Worm (Caenorhabditis elegans) whole organism, late embryonic: ENCODE measurements around the gene pro-2.

Experiments used
- C08G9.2 ChIP-seq: sonication (generic microtip); optimal IDR thresholded peaks from 2 replicates; lab custom pipeline; 2016; ENCODE audit warnings: mild to moderate bottlenecking, missing genetic modification characterization, moderate library complexity, missing compliant biosample characterization
- K02D7.2 ChIP-seq: sonication (generic microtip); optimal IDR thresholded peaks from 2 replicates; lab custom pipeline; 2017; ENCODE audit warnings: mild to moderate bottlenecking, missing genetic modification characterization, missing compliant biosample characterization
- Y22D7AL.16 ChIP-seq: sonication (generic microtip); optimal IDR thresholded peaks from 2 replicates; lab custom pipeline; 2016; ENCODE audit warnings: missing genetic modification characterization, missing compliant biosample characterization
- ahr-1 ChIP-seq: sonication (generic microtip); optimal IDR thresholded peaks from 2 replicates; lab custom pipeline; 2016; ENCODE audit warnings: missing genetic modification characterization, missing compliant biosample characterization
- ceh-18 ChIP-seq: sonication (generic microtip); optimal IDR thresholded peaks from 2 replicates; lab custom pipeline; 2016; ENCODE audit warnings: missing genetic modification characterization, missing compliant biosample characterization
- ceh-19 ChIP-seq: fragments of 200-800 bp; sonication (Bioruptor generic); optimal IDR thresholded peaks from 2 replicates; lab custom pipeline; 2018; ENCODE audit warnings: mild to moderate bottlenecking, missing genetic modification characterization, missing compliant biosample characterization
- ceh-2 ChIP-seq: sonication (generic microtip); optimal IDR thresholded peaks from 2 replicates; lab custom pipeline; 2016; ENCODE audit warnings: missing genotype, missing genetic modification characterization, missing compliant biosample characterization
- ceh-22 ChIP-seq: sonication (generic microtip); optimal IDR thresholded peaks from 2 replicates; lab custom pipeline; 2017; ENCODE audit warnings: missing biosample characterization, missing genetic modification characterization
- ceh-30 ChIP-seq: fragments of 150-350 bp; optimal IDR thresholded peaks from 2 replicates; lab custom pipeline; 2014; ENCODE audit warnings: missing biosample characterization, missing genetic modification characterization
- ceh-31 ChIP-seq: sonication (generic microtip); optimal IDR thresholded peaks from 2 replicates; lab custom pipeline; 2016; ENCODE audit warnings: missing genetic modification characterization, missing compliant biosample characterization
- ceh-6 ChIP-seq: fragments of 200-800 bp; sonication (Bioruptor generic); optimal IDR thresholded peaks from 2 replicates; lab custom pipeline; 2018; ENCODE audit warnings: mild to moderate bottlenecking, missing genetic modification characterization, missing compliant biosample characterization
- ceh-9 ChIP-seq: sonication (generic microtip); optimal IDR thresholded peaks from 2 replicates; lab custom pipeline; 2016; ENCODE audit warnings: mild to moderate bottlenecking, missing genetic modification characterization, inconsistent platforms, missing compliant biosample characterization
- che-1 ChIP-seq: sonication (generic microtip); optimal IDR thresholded peaks from 2 replicates; lab custom pipeline; 2016; ENCODE audit warnings: mild to moderate bottlenecking, missing genetic modification characterization, missing compliant biosample characterization
- dmd-4 ChIP-seq: sonication (generic microtip); optimal IDR thresholded peaks from 2 replicates; lab custom pipeline; 2016; ENCODE audit warnings: borderline replicate concordance, missing genetic modification characterization, missing compliant biosample characterization
- dve-1 ChIP-seq: sonication (generic microtip); optimal IDR thresholded peaks from 2 replicates; lab custom pipeline; 2017; ENCODE audit warnings: antibody characterized with exemption, mild to moderate bottlenecking, missing genetic modification characterization, missing compliant biosample characterization
- elt-2 ChIP-seq: sonication (generic microtip); optimal IDR thresholded peaks from 2 replicates; lab custom pipeline; 2016; ENCODE audit warnings: missing genetic modification reagents, missing genetic modification characterization, missing compliant biosample characterization
- elt-4 ChIP-seq: sonication (generic microtip); optimal IDR thresholded peaks from 2 replicates; lab custom pipeline; 2016; ENCODE audit warnings: missing genetic modification characterization, missing compliant biosample characterization
- ets-4 ChIP-seq: sonication (generic microtip); optimal IDR thresholded peaks from 2 replicates; lab custom pipeline; 2016; ENCODE audit warnings: missing genetic modification characterization, missing compliant biosample characterization
- eyg-1 ChIP-seq: sonication (generic microtip); optimal IDR thresholded peaks from 2 replicates; lab custom pipeline; 2016; ENCODE audit warnings: missing genotype, missing genetic modification characterization, missing compliant biosample characterization
- fax-1 ChIP-seq: sonication (generic microtip); optimal IDR thresholded peaks from 2 replicates; lab custom pipeline; 2016; ENCODE audit warnings: missing genotype, missing genetic modification characterization, missing compliant biosample characterization
- fkh-6 ChIP-seq: sonication (generic microtip); optimal IDR thresholded peaks from 2 replicates; lab custom pipeline; 2016; ENCODE audit warnings: missing genetic modification characterization, missing compliant biosample characterization
- gmeb-2 ChIP-seq: sonication (generic microtip); optimal IDR thresholded peaks from 2 replicates; lab custom pipeline; 2016; ENCODE audit warnings: missing genetic modification characterization, inconsistent platforms, missing compliant biosample characterization
- hlh-13 ChIP-seq: fragments of 200-800 bp; sonication (Bioruptor generic); optimal IDR thresholded peaks from 2 replicates; lab custom pipeline; 2018; ENCODE audit warnings: mild to moderate bottlenecking, missing genetic modification characterization, missing compliant biosample characterization
- hlh-15 ChIP-seq: sonication (generic microtip); optimal IDR thresholded peaks from 2 replicates; lab custom pipeline; 2016; ENCODE audit warnings: missing genetic modification characterization, missing compliant biosample characterization
- hlh-6 ChIP-seq: sonication (generic microtip); optimal IDR thresholded peaks from 2 replicates; lab custom pipeline; 2016; ENCODE audit warnings: missing genotype, missing genetic modification characterization, missing compliant biosample characterization
- hlh-8 ChIP-seq: sonication (generic microtip); optimal IDR thresholded peaks from 2 replicates; lab custom pipeline; 2016; ENCODE audit warnings: missing genotype, missing genetic modification characterization, missing compliant biosample characterization
- lim-6 ChIP-seq: sonication (generic microtip); optimal IDR thresholded peaks from 2 replicates; lab custom pipeline; 2016; ENCODE audit warnings: missing genetic modification characterization, missing compliant biosample characterization
- madf-2 ChIP-seq: sonication (generic microtip); optimal IDR thresholded peaks from 2 replicates; lab custom pipeline; 2017; ENCODE audit warnings: missing genetic modification characterization, missing compliant biosample characterization
- mec-3 ChIP-seq: sonication (generic microtip); optimal IDR thresholded peaks from 2 replicates; lab custom pipeline; 2016; ENCODE audit warnings: borderline replicate concordance, missing genetic modification characterization, missing compliant biosample characterization
- nfya-1 ChIP-seq: sonication (generic microtip); optimal IDR thresholded peaks from 2 replicates; lab custom pipeline; 2017; ENCODE audit warnings: missing genetic modification characterization, mild to moderate bottlenecking, missing compliant biosample characterization, antibody characterized with exemption, moderate library complexity
- nhr-11 ChIP-seq: fragments of 150-350 bp; optimal IDR thresholded peaks from 2 replicates; lab custom pipeline; 2014; ENCODE audit warnings: missing biosample characterization, missing genetic modification characterization
- nhr-232 ChIP-seq: sonication (generic microtip); optimal IDR thresholded peaks from 2 replicates; lab custom pipeline; 2016; ENCODE audit warnings: missing genetic modification characterization, missing compliant biosample characterization
- pag-3 ChIP-seq: sonication (generic microtip); optimal IDR thresholded peaks from 2 replicates; lab custom pipeline; 2016; ENCODE audit warnings: missing compliant biosample characterization, missing genetic modification characterization, borderline replicate concordance
- pat-9 ChIP-seq: fragments of 200-800 bp; sonication (Bioruptor generic); optimal IDR thresholded peaks from 2 replicates; lab custom pipeline; 2018; ENCODE audit warnings: mild to moderate bottlenecking, missing genetic modification characterization, moderate library complexity, missing compliant biosample characterization
- pax-1 ChIP-seq: fragments of 150-350 bp; optimal IDR thresholded peaks from 2 replicates; lab custom pipeline; 2014; ENCODE audit warnings: missing biosample characterization, missing genetic modification characterization
- pha-2 ChIP-seq: sonication (generic microtip); optimal IDR thresholded peaks from 2 replicates; lab custom pipeline; 2017; ENCODE audit warnings: mild to moderate bottlenecking, missing genetic modification characterization, missing compliant biosample characterization
- pha-4 ChIP-seq: fragments of 150-350 bp; optimal IDR thresholded peaks from 2 replicates; lab custom pipeline; 2018; ENCODE audit warnings: missing biosample characterization, missing genetic modification reagents, missing genetic modification characterization
- pqm-1 ChIP-seq: sonication (generic microtip); optimal IDR thresholded peaks from 2 replicates; lab custom pipeline; 2016; ENCODE audit warnings: missing genetic modification characterization, missing compliant biosample characterization
- pros-1 ChIP-seq: fragments of 150-350 bp; optimal IDR thresholded peaks from 2 replicates; lab custom pipeline; 2014; ENCODE audit warnings: missing biosample characterization, missing genetic modification reagents, missing genetic modification characterization
- ref-2 ChIP-seq: sonication (generic microtip); optimal IDR thresholded peaks from 2 replicates; lab custom pipeline; 2016; ENCODE audit warnings: missing genetic modification characterization, missing compliant biosample characterization
- sdc-2 ChIP-seq: sonication (generic microtip); optimal IDR thresholded peaks from 2 replicates; lab custom pipeline; 2016; ENCODE audit warnings: missing genotype, missing genetic modification characterization, missing compliant biosample characterization
- sox-2 ChIP-seq: fragments of 200-800 bp; sonication (Bioruptor generic); IDR thresholded peaks from 2 replicates; pipeline ENCODE4 v1.3.6; 2022; ENCODE audit warnings: missing genetic modification reagents, missing genetic modification characterization, missing compliant biosample characterization
- sox-4 ChIP-seq: sonication (generic microtip); optimal IDR thresholded peaks from 2 replicates; lab custom pipeline; 2017; ENCODE audit warnings: mild to moderate bottlenecking, missing genetic modification characterization, inconsistent platforms, missing compliant biosample characterization
- tbx-2 ChIP-seq: sonication (generic microtip); optimal IDR thresholded peaks from 2 replicates; lab custom pipeline; 2016; ENCODE audit warnings: missing genetic modification characterization, missing compliant biosample characterization
- ttx-3 ChIP-seq: sonication (generic microtip); optimal IDR thresholded peaks from 2 replicates; lab custom pipeline; 2016; ENCODE audit warnings: missing genetic modification reagents, missing genetic modification characterization, missing compliant biosample characterization
- unc-3 ChIP-seq, 2 experiments: fragments of 200-800 bp in 1 of 2; sonication (Bioruptor generic) in 1 of 2; sonication (generic microtip) in 1 of 2; conservative IDR thresholded peaks in 1 of 2; optimal IDR thresholded peaks in 1 of 2; 2 replicates each; pipeline versions ENCODE4 v1.3.6 to Lab custom; 2016 to 2022; ENCODE audit warnings: missing compliant biosample characterization in 2 of 2, missing genetic modification characterization in 2 of 2, missing genetic modification reagents in 1 of 2
- unc-42 ChIP-seq: sonication (generic microtip); optimal IDR thresholded peaks from 2 replicates; lab custom pipeline; 2016; ENCODE audit warnings: missing genotype, missing genetic modification characterization, missing compliant biosample characterization
- unc-86 ChIP-seq: sonication (generic microtip); optimal IDR thresholded peaks from 2 replicates; lab custom pipeline; 2016; ENCODE audit warnings: missing genetic modification characterization, missing compliant biosample characterization
- ztf-16 ChIP-seq: sonication (generic microtip); optimal IDR thresholded peaks from 2 replicates; lab custom pipeline; 2017; ENCODE audit warnings: missing genetic modification characterization, missing compliant biosample characterization

The pro-2 gene

DNA sequence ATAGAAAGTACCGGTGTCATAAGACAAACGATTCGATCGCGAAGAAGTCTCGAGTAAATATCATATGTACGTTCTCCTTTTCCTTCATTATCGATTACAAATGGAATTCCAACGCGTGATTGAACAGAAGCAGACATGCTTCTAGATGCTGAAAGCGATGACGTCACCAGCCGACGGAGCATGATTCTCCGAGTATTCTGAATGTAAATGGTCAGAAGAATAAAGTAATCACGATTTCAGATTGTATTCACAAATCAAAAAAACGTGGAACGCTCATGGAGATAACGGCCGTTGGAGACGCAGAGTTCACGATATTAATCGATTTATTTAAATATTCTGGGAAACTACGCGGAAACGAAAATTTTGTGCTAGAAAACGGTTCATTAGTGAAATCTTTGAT, 42.3 kb downstream of the pro-2 start, which contains the start of gene clpp-1:
Gene clpp-1, minus strand, starts transcription at position 197 of the 400 bp plus-strand sequence.
- TF ChIP-seq pqm-1 (tag; lab: Kevin White, UChicago) (no peak), hlh-6 (tag; lab: Kevin White, UChicago) (no peak), hlh-15 (tag; lab: Kevin White, UChicago) (no peak), ttx-3 (tag; lab: Kevin White, UChicago) (no peak), ets-4 (tag; lab: Kevin White, UChicago) (no peak), elt-4 (tag; lab: Kevin White, UChicago) (no peak), eyg-1 (tag; lab: Kevin White, UChicago) (no peak), C08G9.2 (no peak), dmd-4 (tag; lab: Kevin White, UChicago) (no peak), madf-2 (tag; lab: Kevin White, UChicago) (no peak), pax-1 (tag; lab: Kevin White, UChicago) (no peak), ceh-19 (no peak), K02D7.2 (tag; lab: Kevin White, UChicago) (no peak), pat-9 (no peak), ztf-16 (tag; lab: Kevin White, UChicago) (no peak), unc-86 (tag; lab: Kevin White, UChicago) (no peak), ceh-6 (GFP tag; lab: Kevin White, UChicago) (no peak)

DNA sequence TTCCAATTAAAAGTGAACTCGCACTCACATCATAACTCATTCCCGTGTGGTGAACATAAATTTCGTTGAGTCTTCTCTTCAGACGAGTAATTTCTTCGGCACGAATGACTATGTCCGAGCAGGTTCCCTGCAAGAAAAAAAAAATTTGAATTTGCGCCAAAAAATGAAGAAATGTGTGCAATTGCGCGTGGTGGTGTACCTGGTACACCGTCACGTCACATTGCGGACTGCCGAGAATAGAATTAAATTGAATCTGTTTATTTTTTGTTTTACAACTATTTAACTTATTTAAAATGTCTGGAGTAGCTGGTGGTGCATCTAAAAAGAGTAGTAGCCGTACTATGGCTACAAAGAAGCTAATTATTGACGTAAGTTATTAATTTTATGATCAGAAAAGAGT, 44.0 kb downstream of the pro-2 start, which contains the start of gene mdt-22:
Gene mdt-22, plus strand, starts transcription at position 263 of the 400 bp plus-strand sequence.
- TF ChIP-seq ceh-22 (tag; lab: Kevin White, UChicago) (no peak), hlh-13 (no peak), ceh-18 (tag; lab: Kevin White, UChicago) (peak; percentile 45), ztf-16 (tag; lab: Kevin White, UChicago) (no peak), hlh-6 (tag; lab: Kevin White, UChicago) (no peak), ceh-19 (no peak), pros-1 (tag; lab: Kevin White, UChicago) (no peak), ets-4 (tag; lab: Kevin White, UChicago) (peak; percentile 13), che-1 (tag; lab: Kevin White, UChicago) (no peak), unc-3 (GFP tag; conservative IDR thresholded peaks at IDR 0.05; lab: Robert Waterston, UW) (no peak; the same call in 1 of the 2 replicates), unc-3 (tag; optimal IDR thresholded peaks at IDR 0.05; lab: Kevin White, UChicago) (no peak), dve-1 (tag; lab: Kevin White, UChicago) (no peak), hlh-15 (tag; lab: Kevin White, UChicago) (no peak), madf-2 (tag; lab: Kevin White, UChicago) (no peak), ahr-1 (no peak), hlh-8 (no peak), sdc-2 (no peak), ref-2 (tag; lab: Kevin White, UChicago) (peak; percentile 51), nfya-1 (tag; lab: Kevin White, UChicago) (peak; percentile 76), fkh-6 (tag; lab: Kevin White, UChicago) (no peak), pag-3 (tag; lab: Kevin White, UChicago) (no peak), unc-42 (peak; percentile 83), fax-1 (tag; lab: Kevin White, UChicago) (no peak), dmd-4 (tag; lab: Kevin White, UChicago) (no peak), ceh-30 (peak; percentile 34), lim-6 (no peak), pha-4 (tag; lab: Kevin White, UChicago) (no peak), elt-4 (tag; lab: Kevin White, UChicago) (no peak), Y22D7AL.16 (no peak), sox-4 (tag; lab: Kevin White, UChicago) (peak; percentile 3), C08G9.2 (peak; percentile 38), mec-3 (tag; lab: Kevin White, UChicago) (no peak), elt-2 (peak; percentile 22), pqm-1 (tag; lab: Kevin White, UChicago) (no peak), ceh-31 (peak; percentile 10), ceh-9 (no peak), nhr-11 (no peak), pha-2 (tag; lab: Kevin White, UChicago) (peak; percentile 13), ceh-2 (tag; lab: Kevin White, UChicago) (peak; percentile 4), pax-1 (tag; lab: Kevin White, UChicago) (no peak), gmeb-2 (tag; lab: Kevin White, UChicago) (no peak), ceh-6 (GFP tag; lab: Kevin White, UChicago) (no peak), unc-86 (tag; lab: Kevin White, UChicago) (no peak), nhr-232 (no peak), sox-2 (GFP tag; lab: Robert Waterston, UW) (no peak), tbx-2 (peak; percentile 62)
